Worm (Caenorhabditis elegans): ENCODE results near the gene W05H9.2.

ce11 chrX:6299641-6300240 lies 32.9 kb downstream of the W05H9.2 start, which contains the start of gene cest-16:
- TF ChIP-seq ama-1 (optimal IDR thresholded peaks at IDR 0.05), result no peak
- TF ChIP-seq tbx-37 (GFP tag; conservative IDR thresholded peaks at IDR 0.05), result no peak
- TF ChIP-seq B0310.2 (tag; optimal IDR thresholded peaks at IDR 0.05), result no peak
- no peak for TF ChIP-seq tra-4 (tag; optimal IDR thresholded peaks at IDR 0.05)
- no peak for TF ChIP-seq tbx-11 (GFP tag; IDR thresholded peaks at IDR 0.05)
- TF ChIP-seq aly-1 (tag; optimal IDR thresholded peaks at IDR 0.05), result no peak
- no peak for TF ChIP-seq hmg-4 (GFP tag; optimal IDR thresholded peaks at IDR 0.05)
- no peak for TF ChIP-seq ceh-36 (tag; optimal IDR thresholded peaks at IDR 0.05)
- no peak for TF ChIP-seq F13C5.2 (tag; optimal IDR thresholded peaks at IDR 0.05)
- TF ChIP-seq hnd-1 (tag; optimal IDR thresholded peaks at IDR 0.05), result no peak
- TF ChIP-seq flt-1 (GFP tag; IDR thresholded peaks at IDR 0.05), result no peak
- no peak for TF ChIP-seq sea-1 (GFP tag; conservative IDR thresholded peaks at IDR 0.05)
- TF ChIP-seq ceh-13 (GFP tag; optimal IDR thresholded peaks at IDR 0.05), result no peak
- no peak for TF ChIP-seq pes-1 (GFP tag; IDR thresholded peaks at IDR 0.05)

All from whole organism, early embryonic.